Worm (Caenorhabditis elegans) whole organism, L4 larva: ENCODE results near the gene C18D11.7.

ENCODE experiments used
- F37D6.2 ChIP-seq: sonication (generic microtip); optimal IDR thresholded peaks from 2 replicates; lab custom pipeline; 2016; ENCODE audit warnings: mild to moderate bottlenecking, missing genetic modification characterization, missing compliant biosample characterization
- T20F7.1 ChIP-seq: fragments of 200-800 bp; sonication (Bioruptor generic); optimal IDR thresholded peaks from 2 replicates; lab custom pipeline; 2018; ENCODE audit warnings: mild to moderate bottlenecking, missing genetic modification characterization, missing compliant biosample characterization
- Y105C5A.15 ChIP-seq: fragments of 200-800 bp; sonication (Bioruptor generic); IDR thresholded peaks from 2 replicates; pipeline ENCODE4 v1.3.6; 2022; ENCODE audit warnings: missing genetic modification characterization, missing compliant biosample characterization
- Y75B8A.6 ChIP-seq: fragments of 200-800 bp; sonication (Bioruptor generic); IDR thresholded peaks from 2 replicates; pipeline ENCODE4 v1.3.6; 2022; ENCODE audit warnings: missing genetic modification reagents, missing genetic modification characterization, missing compliant biosample characterization
- aha-1 ChIP-seq: fragments of 150-350 bp; peaks from one replicate; lab custom pipeline; 2014; ENCODE audit warnings: missing biosample characterization, missing genetic modification characterization
- ceh-62 ChIP-seq: sonication (generic microtip); optimal IDR thresholded peaks from 2 replicates; lab custom pipeline; 2017; ENCODE audit warnings: missing biosample characterization, missing genetic modification characterization
- ceh-82 ChIP-seq: sonication (generic microtip); optimal IDR thresholded peaks from 2 replicates; lab custom pipeline; 2017; ENCODE audit warnings: missing biosample characterization, missing genetic modification characterization
- daf-16 ChIP-seq, 3 experiments: sonication (generic microtip); optimal IDR thresholded peaks; 2 replicates each; lab custom pipeline; 2016 to 2017; ENCODE audit warnings: missing genetic modification characterization in 3 of 3, missing genetic modification reagents in 3 of 3, mild to moderate bottlenecking in 2 of 3, missing compliant biosample characterization in 2 of 3, missing biosample characterization in 1 of 3, moderate library complexity in 1 of 3
- dmd-8 ChIP-seq: fragments of 200-800 bp; sonication (Bioruptor generic); IDR thresholded peaks from 2 replicates; pipeline ENCODE4 v1.3.6; 2022; ENCODE audit warnings: missing genetic modification characterization, missing compliant biosample characterization
- dve-1 ChIP-seq: sonication (generic microtip); optimal IDR thresholded peaks from 2 replicates; lab custom pipeline; 2017; ENCODE audit warnings: antibody characterized with exemption, mild to moderate bottlenecking, missing genetic modification characterization, missing compliant biosample characterization; ENCODE audit not compliant: insufficient read depth
- egl-43 ChIP-seq: fragments of 200-800 bp; sonication (Bioruptor generic); IDR thresholded peaks from 2 replicates; pipeline ENCODE4 v1.3.6; 2022; ENCODE audit warnings: missing genetic modification reagents, missing genetic modification characterization, missing compliant biosample characterization
- fkh-10 ChIP-seq: fragments of 150-350 bp; optimal IDR thresholded peaks from 2 replicates; lab custom pipeline; 2014; ENCODE audit warnings: missing biosample characterization, missing genetic modification reagents, missing genetic modification characterization
- hlh-11 ChIP-seq: fragments of 200-800 bp; sonication (Bioruptor generic); optimal IDR thresholded peaks from 2 replicates; lab custom pipeline; 2018; ENCODE audit warnings: mild to moderate bottlenecking, missing genetic modification characterization, missing compliant biosample characterization
- hlh-30 ChIP-seq: sonication (generic microtip); optimal IDR thresholded peaks from 2 replicates; lab custom pipeline; 2017; ENCODE audit warnings: antibody characterized with exemption, mild to moderate bottlenecking, missing genetic modification characterization, missing compliant biosample characterization; ENCODE audit not compliant: insufficient read depth
- hmg-1.1 ChIP-seq: fragments of 200-800 bp; sonication (Bioruptor generic); IDR thresholded peaks from 2 replicates; pipeline ENCODE4 v1.3.6; 2022; ENCODE audit warnings: missing genetic modification reagents, missing genetic modification characterization, missing compliant biosample characterization
- jun-1 ChIP-seq: fragments of 150-350 bp; optimal IDR thresholded peaks from 2 replicates; lab custom pipeline; 2014; ENCODE audit warnings: missing biosample characterization, missing genetic modification reagents, missing genetic modification characterization
- lin-13 ChIP-seq: fragments of 150-350 bp; optimal IDR thresholded peaks from 2 replicates; lab custom pipeline; 2014; ENCODE audit warnings: missing biosample characterization, missing genetic modification reagents, missing genetic modification characterization
- lin-38 ChIP-seq: fragments of 200-800 bp; sonication (Bioruptor generic); IDR thresholded peaks from 2 replicates; pipeline ENCODE4 v1.3.6; 2022; ENCODE audit warnings: missing genetic modification reagents, missing genetic modification characterization, missing compliant biosample characterization
- lsy-2 ChIP-seq, 2 experiments: fragments of 150-350 bp in 1 of 2; sonication (generic microtip) in 1 of 2; optimal IDR thresholded peaks; 2 replicates each; lab custom pipeline; 2014 to 2017; ENCODE audit warnings: missing biosample characterization in 2 of 2, missing genetic modification characterization in 2 of 2
- madf-5 ChIP-seq, 2 experiments: fragments of 200-800 bp; sonication (Bioruptor generic); IDR thresholded peaks; 2 replicates each; pipeline ENCODE4 v1.3.6; 2022; ENCODE audit warnings: missing compliant biosample characterization in 2 of 2, missing genetic modification characterization in 2 of 2
- madf-9 ChIP-seq: fragments of 200-800 bp; sonication (Bioruptor generic); conservative IDR thresholded peaks from 2 replicates; pipeline ENCODE4 v1.3.6; 2022; ENCODE audit warnings: missing genetic modification reagents, missing genetic modification characterization, missing compliant biosample characterization
- mdl-1 ChIP-seq, 2 experiments: fragments of 150-350 bp in 1 of 2; sonication (generic microtip) in 1 of 2; optimal IDR thresholded peaks; 2 replicates each; lab custom pipeline; 2014 to 2017; ENCODE audit warnings: missing biosample characterization in 2 of 2, missing genetic modification characterization in 2 of 2
- mdt-29 ChIP-seq: fragments of 200-800 bp; sonication (Bioruptor generic); IDR thresholded peaks from 2 replicates; pipeline ENCODE4 v1.3.6; 2022; ENCODE audit warnings: missing genetic modification reagents, missing genetic modification characterization, missing compliant biosample characterization
- mxl-2 ChIP-seq: fragments of 200-800 bp; sonication (Bioruptor generic); conservative IDR thresholded peaks from 2 replicates; pipeline ENCODE4 v1.3.6; 2022; ENCODE audit warnings: missing genetic modification reagents, missing genetic modification characterization, missing compliant biosample characterization
- mxl-3 ChIP-seq: fragments of 200-800 bp; sonication (Bioruptor generic); optimal IDR thresholded peaks from 2 replicates; lab custom pipeline; 2018; ENCODE audit warnings: mild to moderate bottlenecking, missing genetic modification characterization, missing compliant biosample characterization
- nhr-11 ChIP-seq: fragments of 150-350 bp; optimal IDR thresholded peaks from 2 replicates; lab custom pipeline; 2014; ENCODE audit warnings: missing biosample characterization, missing genetic modification characterization
- nhr-25 ChIP-seq: sonication (generic microtip); optimal IDR thresholded peaks from 2 replicates; lab custom pipeline; 2017; ENCODE audit warnings: missing genetic modification characterization, mild to moderate bottlenecking, missing compliant biosample characterization, antibody characterized with exemption, moderate library complexity, borderline replicate concordance; ENCODE audit not compliant: insufficient read depth
- nhr-28 ChIP-seq: fragments of 150-350 bp; optimal IDR thresholded peaks from 2 replicates; lab custom pipeline; 2014; ENCODE audit warnings: missing biosample characterization, missing genetic modification characterization
- nhr-76 ChIP-seq: fragments of 150-350 bp; optimal IDR thresholded peaks from 2 replicates; lab custom pipeline; 2014; ENCODE audit warnings: missing biosample characterization, missing genetic modification characterization
- pha-4 ChIP-seq, 2 experiments: fragments of 150-350 bp in 1 of 2; fragments of 200-800 bp in 1 of 2; sonication (Bioruptor generic) in 1 of 2; IDR thresholded peaks in 1 of 2; optimal IDR thresholded peaks in 1 of 2; 2 replicates each; pipeline versions ENCODE4 v1.3.6 to Lab custom; 2014 to 2022; ENCODE audit warnings: missing genetic modification characterization in 2 of 2, missing genetic modification reagents in 2 of 2, missing biosample characterization in 1 of 2, missing compliant biosample characterization in 1 of 2
- php-3 ChIP-seq: fragments of 200-800 bp; sonication (Bioruptor generic); IDR thresholded peaks from 2 replicates; pipeline ENCODE4 v1.3.6; 2022; ENCODE audit warnings: missing genetic modification reagents, missing genetic modification characterization, missing compliant biosample characterization
- rbr-2 ChIP-seq: sonication (generic microtip); optimal IDR thresholded peaks from 2 replicates; lab custom pipeline; 2016; ENCODE audit warnings: missing genotype, missing genetic modification characterization, missing compliant biosample characterization
- saeg-2 ChIP-seq: fragments of 200-800 bp; sonication (Bioruptor generic); IDR thresholded peaks from 2 replicates; pipeline ENCODE4 v1.3.6; 2022; ENCODE audit warnings: missing genetic modification reagents, missing genetic modification characterization, missing compliant biosample characterization
- set-16 ChIP-seq: fragments of 200-800 bp; sonication (Bioruptor generic); IDR thresholded peaks from 2 replicates; pipeline ENCODE4 v1.3.6; 2022; ENCODE audit warnings: missing genetic modification reagents, missing genetic modification characterization, missing compliant biosample characterization
- skn-1 ChIP-seq: fragments of 150-350 bp; optimal IDR thresholded peaks from 2 replicates; lab custom pipeline; 2014; ENCODE audit warnings: missing biosample characterization, missing genetic modification characterization
- snpc-4 ChIP-seq: fragments of 150-350 bp; optimal IDR thresholded peaks from 2 replicates; lab custom pipeline; 2014; ENCODE audit warnings: missing biosample characterization, missing genetic modification characterization
- spr-1 ChIP-seq: sonication (generic microtip); optimal IDR thresholded peaks from 2 replicates; lab custom pipeline; 2016; ENCODE audit warnings: mild to moderate bottlenecking, missing genetic modification characterization, missing compliant biosample characterization
- unc-62 ChIP-seq, 3 experiments: fragments of 150-350 bp in 1 of 3; sonication (generic microtip); optimal IDR thresholded peaks in 2 of 3; peaks in 1 of 3; 1 replicate in 1 of 3; 2 replicates in 2 of 3; lab custom pipeline; 2014 to 2017; ENCODE audit warnings: missing biosample characterization in 3 of 3, missing genetic modification characterization in 3 of 3, missing genetic modification reagents in 3 of 3, missing genotype in 1 of 3
- zip-11 ChIP-seq: fragments of 200-800 bp; sonication (Bioruptor generic); IDR thresholded peaks from 2 replicates; pipeline ENCODE4 v1.3.6; 2022; ENCODE audit warnings: missing genetic modification characterization, missing compliant biosample characterization

Gene C18D11.7

DNA sequence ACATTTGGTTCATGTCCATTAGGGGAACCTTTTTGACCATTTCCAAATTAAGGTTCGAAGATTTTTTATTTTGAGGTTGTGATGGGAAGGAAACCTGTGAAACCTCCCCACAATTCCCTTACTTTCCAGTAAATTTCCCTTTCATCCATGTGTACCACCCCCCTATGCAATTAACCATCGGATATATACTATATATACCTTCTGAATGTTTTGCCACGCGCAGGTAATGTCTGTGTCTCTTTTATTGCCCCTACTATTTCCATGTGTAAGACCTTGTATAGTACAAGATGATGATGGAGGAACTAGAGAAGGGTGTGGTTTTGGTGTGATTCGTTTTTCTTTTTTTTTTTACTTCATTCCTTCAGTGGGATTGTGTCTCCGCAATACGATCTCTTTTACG is 8.1 kb upstream of the C18D11.7 start:
- no peak for TF ChIP-seq jun-1 (tag; lab: Kevin White, UChicago)
- peak; percentile 17 for TF ChIP-seq nhr-28 (tag; lab: Kevin White, UChicago)
- TF ChIP-seq nhr-25 (tag; lab: Kevin White, UChicago): peak; percentile 78
- no peak for TF ChIP-seq mdt-29 (GFP tag; lab: Robert Waterston, UW)

DNA sequence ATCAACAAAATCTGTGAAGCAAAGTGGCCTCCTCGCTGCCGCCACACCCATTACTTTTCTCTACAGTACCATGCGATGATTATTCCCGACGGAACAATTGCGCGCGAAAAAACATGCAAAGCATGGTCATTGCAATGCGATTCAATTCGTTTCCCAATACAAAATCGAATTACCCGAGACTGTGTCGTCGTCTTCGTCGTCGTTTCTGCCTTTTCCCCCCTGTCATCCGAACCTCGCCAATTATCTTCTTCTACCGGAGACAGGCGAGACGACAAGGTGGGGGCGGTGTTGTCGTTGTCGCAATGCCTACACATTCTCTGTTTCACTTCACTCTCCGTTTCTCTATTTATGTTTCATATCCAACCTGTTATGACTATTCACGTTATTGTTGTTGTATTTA is 5.2 kb upstream of the C18D11.7 start:
- TF ChIP-seq nhr-25 (tag; lab: Kevin White, UChicago): peak; percentile 19
- peak; percentile 95 for TF ChIP-seq mxl-3
- no peak for TF ChIP-seq madf-9 (GFP tag; lab: Robert Waterston, UW)
- TF ChIP-seq lsy-2 (tag; optimal IDR thresholded peaks at IDR 0.05; lab: Kevin White, UChicago): peak in 1 of 2 experiments; percentile 35
- TF ChIP-seq hmg-1.1 (GFP tag; lab: Robert Waterston, UW): 0 out of 2 replicates have a peak, but pooled peaks have one; percentile 21
- TF ChIP-seq Y75B8A.6 (GFP tag; lab: Robert Waterston, UW): no peak
- TF ChIP-seq rbr-2: no peak
- peak; percentile 16 for TF ChIP-seq hlh-30 (tag; lab: Kevin White, UChicago)
- TF ChIP-seq hlh-11 (tag; lab: Kevin White, UChicago): peak; percentile 43
- TF ChIP-seq mdl-1 (tag; optimal IDR thresholded peaks at IDR 0.05; lab: Kevin White, UChicago): peak in 1 of 2 experiments; percentile 47
- peak; percentile 52 for TF ChIP-seq nhr-28 (tag; lab: Kevin White, UChicago)
- TF ChIP-seq, all 104 proteins: peak for 8

DNA sequence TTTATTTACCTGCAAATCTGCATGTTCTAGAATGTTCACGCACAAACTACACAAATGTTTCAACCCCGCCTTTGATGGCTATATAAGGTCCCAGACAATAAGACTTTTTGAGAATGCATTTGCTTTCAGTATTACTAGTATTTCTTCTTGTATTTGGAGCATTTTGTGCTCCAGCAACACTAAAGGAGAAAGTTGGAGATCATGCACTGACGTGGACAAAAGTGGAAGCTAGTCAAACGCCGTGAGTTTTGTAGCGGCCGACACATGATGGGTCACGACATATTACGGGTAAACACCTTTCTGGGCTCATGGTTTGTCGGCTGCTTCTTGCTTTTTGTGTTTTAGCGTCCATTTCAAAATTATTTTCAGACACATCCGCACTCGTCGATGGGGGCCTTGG is 3.9 kb upstream of the C18D11.7 start, which contains the start of gene C18D11.6:
TSS of gene C18D11.6 (plus strand) at position 110 of the 400 bp plus-strand sequence.
- TF ChIP-seq spr-1 (tag; lab: Kevin White, UChicago) (no peak), aha-1 (tag; lab: Kevin White, UChicago) (peak; percentile 87), unc-62 (GFP tag; optimal IDR thresholded peaks at IDR 0.05 in 1 of 2; lab: Kevin White, UChicago) (peak in 1 of 2 experiments; percentile 85), unc-62 (tag; optimal IDR thresholded peaks at IDR 0.05; lab: Kevin White, UChicago) (no peak)
- TF ChIP-seq, all 104 proteins: peak for 2

DNA sequence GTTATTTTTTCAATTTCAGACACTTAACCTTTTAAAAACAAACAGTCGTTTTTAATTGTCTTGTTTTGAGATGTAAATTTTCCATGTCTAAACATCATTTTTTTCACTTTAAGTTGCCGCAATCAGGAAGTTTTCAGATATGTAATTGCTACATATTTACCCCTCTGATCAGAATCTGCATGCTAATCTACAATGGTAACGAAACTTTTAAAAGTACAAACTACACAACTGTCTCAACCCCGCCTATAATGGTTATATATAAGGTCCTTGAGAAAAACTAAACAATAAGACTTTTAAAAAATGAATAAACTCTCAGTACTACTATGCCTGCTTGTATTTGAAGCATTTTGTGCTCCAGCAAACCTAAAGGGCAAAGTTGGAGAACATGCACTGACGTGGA is 2.2 kb upstream of the C18D11.7 start, which contains the start of gene C18D11.9:
TSS of gene C18D11.9 (plus strand) at position 301 of the 400 bp plus-strand sequence.
- TF ChIP-seq hlh-30 (tag; lab: Kevin White, UChicago): no peak
- no peak for TF ChIP-seq madf-5 (GFP tag; IDR thresholded peaks at IDR 0.05; lab: Robert Waterston, UW)
- no peak for TF ChIP-seq daf-16 (GFP tag; optimal IDR thresholded peaks at IDR 0.05; lab: Kevin White, UChicago)
- no peak for TF ChIP-seq daf-16 (tag; optimal IDR thresholded peaks at IDR 0.05; lab: Kevin White, UChicago)
- TF ChIP-seq ceh-62: no peak
- no peak for TF ChIP-seq mxl-3
- no peak for TF ChIP-seq mxl-2
- TF ChIP-seq ceh-82: no peak
- TF ChIP-seq hlh-11 (tag; lab: Kevin White, UChicago): no peak
- TF ChIP-seq hmg-1.1 (GFP tag; lab: Robert Waterston, UW): no peak
- no peak for TF ChIP-seq pha-4 (GFP tag; IDR thresholded peaks at IDR 0.05; lab: Robert Waterston, UW)
- no peak for TF ChIP-seq pha-4 (tag; optimal IDR thresholded peaks at IDR 0.05; lab: Kevin White, UChicago)

DNA sequence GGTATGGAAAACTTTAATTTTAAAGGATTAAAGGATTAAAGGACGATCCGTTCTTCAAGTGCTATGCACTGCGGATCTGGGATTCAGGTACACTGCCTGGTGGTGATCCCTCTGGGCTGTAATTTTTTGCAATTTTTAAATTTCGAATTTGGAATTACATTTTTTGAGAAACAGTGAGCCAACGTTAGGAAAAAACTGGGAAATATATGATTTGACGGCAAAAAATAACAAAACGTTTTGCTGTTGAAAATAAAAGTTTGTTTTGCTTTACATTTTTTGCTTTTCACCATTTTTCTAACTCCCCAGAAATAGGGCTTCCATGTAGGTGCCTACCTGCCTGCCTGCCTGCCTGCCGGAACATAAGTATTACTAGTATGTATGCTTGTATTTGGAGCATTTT is 823 bp upstream of the C18D11.7 start, which contains the start of gene C18D11.10:
TSS of gene C18D11.10 (plus strand) at position 301 of the 400 bp plus-strand sequence.
- TF ChIP-seq nhr-76 (no peak), dve-1 (tag; lab: Kevin White, UChicago) (no peak), saeg-2 (GFP tag; lab: Robert Waterston, UW) (no peak), T20F7.1 (GFP tag; lab: Kevin White, UChicago) (no peak), nhr-11 (tag; lab: Kevin White, UChicago) (no peak), lin-13 (GFP tag; lab: Kevin White, UChicago) (no peak), skn-1 (tag; lab: Kevin White, UChicago) (no peak), php-3 (no peak), set-16 (GFP tag; lab: Robert Waterston, UW) (no peak), zip-11 (no peak), Y105C5A.15 (GFP tag; lab: Robert Waterston, UW) (no peak), fkh-10 (GFP tag; lab: Kevin White, UChicago) (no peak), hlh-11 (tag; lab: Kevin White, UChicago) (no peak), egl-43 (GFP tag; lab: Robert Waterston, UW) (no peak), lin-38 (GFP tag; lab: Robert Waterston, UW) (no peak), dmd-8 (GFP tag; lab: Robert Waterston, UW) (no peak), F37D6.2 (tag; lab: Kevin White, UChicago) (no peak), snpc-4 (tag; lab: Kevin White, UChicago) (no peak)
